Worm (Caenorhabditis elegans) whole organism, L4/young adult: ENCODE measurements around the gene osta-2.

Experiments used
- W03F9.2 ChIP-seq: fragments of 150-350 bp; optimal IDR thresholded peaks from 2 replicates; lab custom pipeline; 2014; ENCODE audit warnings: missing biosample characterization, missing genetic modification characterization
- dao-5 ChIP-seq: sonication (generic microtip); optimal IDR thresholded peaks from 2 replicates; lab custom pipeline; 2016; ENCODE audit warnings: missing genotype, missing genetic modification characterization, moderate library complexity, missing compliant biosample characterization

DNA sequence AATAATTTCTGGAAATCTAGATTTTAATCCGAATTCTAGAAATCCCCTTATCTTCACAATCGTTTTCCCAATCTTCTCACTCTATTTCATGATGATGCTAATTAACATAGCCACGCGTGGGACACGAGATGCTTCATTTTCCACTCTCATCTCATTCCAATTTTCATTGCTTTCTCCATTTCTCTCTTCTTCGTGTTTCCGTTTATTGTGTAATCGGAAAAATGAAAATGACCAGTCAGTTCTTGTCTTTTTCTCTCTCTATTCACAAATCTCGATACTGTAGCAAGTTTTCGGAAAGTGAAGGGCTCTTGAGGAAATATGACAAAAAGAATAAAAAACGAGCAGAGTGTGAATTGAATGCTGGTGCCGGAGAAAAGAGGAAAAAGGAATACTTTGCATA lies 3.0 kb upstream of the osta-2 start:
- TF ChIP-seq W03F9.2: no peak
- TF ChIP-seq dao-5 (tag; lab: Kevin White, UChicago): no peak
